Worm (Caenorhabditis elegans) whole organism, L1 larva: Measurements from ENCODE around the gene str-232.
A peak's percentile ranks its signal among the peaks of the same experiment; 100 is the strongest.

Experiments used
- C16A3.4 ChIP-seq: fragments of 150-350 bp; optimal IDR thresholded peaks from 2 replicates; lab custom pipeline; 2014; ENCODE audit warnings: missing biosample characterization, missing genetic modification characterization
- C34B4.2 ChIP-seq: sonication (generic microtip); optimal IDR thresholded peaks from 2 replicates; lab custom pipeline; 2017; ENCODE audit warnings: mild to moderate bottlenecking, missing genetic modification characterization, missing compliant biosample characterization
- F16B12.6 ChIP-seq: fragments of 150-350 bp; optimal IDR thresholded peaks from 2 replicates; lab custom pipeline; 2014; ENCODE audit warnings: missing biosample characterization, missing genetic modification characterization
- aha-1 ChIP-seq: fragments of 150-350 bp; optimal IDR thresholded peaks from 2 replicates; lab custom pipeline; 2014; ENCODE audit warnings: missing biosample characterization, missing genetic modification characterization
- ceh-8 ChIP-seq: fragments of 200-800 bp; sonication (Bioruptor generic); optimal IDR thresholded peaks from 2 replicates; lab custom pipeline; 2018; ENCODE audit warnings: mild to moderate bottlenecking, missing genetic modification characterization, moderate library complexity, missing compliant biosample characterization
- ceh-82 ChIP-seq, 3 experiments: fragments of 150-350 bp in 1 of 3; sonication (generic microtip) in 2 of 3; optimal IDR thresholded peaks; 2 replicates each; lab custom pipeline; 2014 to 2017; ENCODE audit warnings: missing biosample characterization in 3 of 3, missing genetic modification characterization in 3 of 3
- ceh-88 ChIP-seq: fragments of 200-800 bp; sonication (Bioruptor generic); IDR thresholded peaks from 2 replicates; pipeline ENCODE4 v1.3.6; 2022; ENCODE audit warnings: missing genetic modification characterization, missing compliant biosample characterization
- ceh-90 ChIP-seq: sonication (generic microtip); optimal IDR thresholded peaks from 2 replicates; lab custom pipeline; 2016; ENCODE audit warnings: missing genetic modification characterization, missing compliant biosample characterization
- dpl-1 ChIP-seq, 3 experiments: fragments of 150-350 bp in 2 of 3; sonication (generic microtip) in 1 of 3; optimal IDR thresholded peaks; 2 replicates each; lab custom pipeline; 2014 to 2017; ENCODE audit warnings: missing biosample characterization in 3 of 3, missing genetic modification characterization in 3 of 3, missing genetic modification reagents in 3 of 3
- dsc-1 ChIP-seq: sonication (generic microtip); optimal IDR thresholded peaks from 2 replicates; lab custom pipeline; 2016; ENCODE audit warnings: mild to moderate bottlenecking, missing genetic modification characterization, missing compliant biosample characterization
- efl-1 ChIP-seq, 4 experiments: fragments of 150-350 bp; optimal IDR thresholded peaks in 3 of 4; peaks in 1 of 4; 1 replicate in 1 of 4; 2 replicates in 3 of 4; lab custom pipeline; 2014; ENCODE audit warnings: missing biosample characterization in 2 of 4, missing genetic modification characterization in 2 of 4, missing genetic modification reagents in 2 of 4
- egl-13 ChIP-seq: sonication (generic microtip); optimal IDR thresholded peaks from 2 replicates; lab custom pipeline; 2016; ENCODE audit warnings: missing genotype, missing genetic modification reagents, missing genetic modification characterization, missing compliant biosample characterization
- elt-2 ChIP-seq: sonication (generic microtip); optimal IDR thresholded peaks from 2 replicates; lab custom pipeline; 2016; ENCODE audit warnings: missing genetic modification characterization, mild to moderate bottlenecking, inconsistent platforms, missing compliant biosample characterization, missing genetic modification reagents
- elt-3 ChIP-seq, 6 experiments: fragments of 150-350 bp in 1 of 6; sonication (generic microtip); optimal IDR thresholded peaks; 2 replicates each; lab custom pipeline; 2017 to 2018; ENCODE audit warnings: missing biosample characterization in 6 of 6, missing genetic modification characterization in 6 of 6, inconsistent platforms in 1 of 6
- fkh-10 ChIP-seq: sonication (generic microtip); optimal IDR thresholded peaks from 2 replicates; lab custom pipeline; 2017; ENCODE audit warnings: missing biosample characterization, missing genetic modification reagents, missing genetic modification characterization
- fkh-4 ChIP-seq: sonication (generic microtip); optimal IDR thresholded peaks from 2 replicates; lab custom pipeline; 2016; ENCODE audit warnings: missing compliant biosample characterization, missing genetic modification characterization, borderline replicate concordance
- hlh-17 ChIP-seq: fragments of 200-800 bp; sonication (Bioruptor generic); optimal IDR thresholded peaks from 2 replicates; lab custom pipeline; 2018; ENCODE audit warnings: missing genetic modification characterization, mild to moderate bottlenecking, missing compliant biosample characterization, moderate library complexity, borderline replicate concordance
- hpl-2 ChIP-seq: fragments of 150-350 bp; optimal IDR thresholded peaks from 2 replicates; lab custom pipeline; 2014; ENCODE audit warnings: missing biosample characterization, missing genetic modification reagents, missing genetic modification characterization
- irx-1 ChIP-seq: sonication (generic microtip); optimal IDR thresholded peaks from 2 replicates; lab custom pipeline; 2016; ENCODE audit warnings: missing genetic modification characterization, missing compliant biosample characterization
- jun-1 ChIP-seq: fragments of 150-350 bp; optimal IDR thresholded peaks from 2 replicates; lab custom pipeline; 2014; ENCODE audit warnings: missing biosample characterization, missing genetic modification reagents, missing genetic modification characterization
- lin-14 ChIP-seq: fragments of 200-800 bp; sonication (Bioruptor generic); optimal IDR thresholded peaks from 2 replicates; lab custom pipeline; 2018; ENCODE audit warnings: mild to moderate bottlenecking, missing genetic modification characterization, moderate library complexity, missing compliant biosample characterization
- lin-15B ChIP-seq: fragments of 150-350 bp; sonication (generic microtip); optimal IDR thresholded peaks from 3 replicates; lab custom pipeline; 2014; ENCODE audit warnings: missing biosample characterization, missing genetic modification characterization
- lin-35 ChIP-seq, 2 experiments: fragments of 150-350 bp; optimal IDR thresholded peaks; 2 replicates each; lab custom pipeline; 2014; ENCODE audit warnings: missing biosample characterization in 2 of 2, missing genetic modification characterization in 2 of 2, missing genetic modification reagents in 2 of 2
- lin-39 ChIP-seq: fragments of 150-350 bp; optimal IDR thresholded peaks from 2 replicates; lab custom pipeline; 2014; ENCODE audit warnings: missing biosample characterization, missing genetic modification reagents, missing genetic modification characterization
- lir-3 ChIP-seq: sonication (generic microtip); optimal IDR thresholded peaks from 2 replicates; lab custom pipeline; 2016; ENCODE audit warnings: mild to moderate bottlenecking, missing genetic modification characterization, moderate library complexity, missing compliant biosample characterization; ENCODE audit not compliant: poor library complexity
- mab-9 ChIP-seq: fragments of 200-800 bp; sonication (Bioruptor generic); IDR thresholded peaks from 2 replicates; pipeline ENCODE4 v1.3.6; 2022; ENCODE audit warnings: missing genetic modification reagents, missing genetic modification characterization, missing compliant biosample characterization
- mef-2 ChIP-seq: fragments of 150-350 bp; optimal IDR thresholded peaks from 2 replicates; lab custom pipeline; 2014; ENCODE audit warnings: missing biosample characterization, missing genetic modification characterization
- nhr-20 ChIP-seq: sonication (generic microtip); optimal IDR thresholded peaks from 2 replicates; lab custom pipeline; 2016; ENCODE audit warnings: mild to moderate bottlenecking, missing genetic modification characterization, missing compliant biosample characterization
- nhr-237 ChIP-seq: fragments of 150-350 bp; optimal IDR thresholded peaks from 2 replicates; lab custom pipeline; 2014; ENCODE audit warnings: missing biosample characterization, missing genetic modification characterization
- nhr-28 ChIP-seq: fragments of 150-350 bp; optimal IDR thresholded peaks from 2 replicates; lab custom pipeline; 2014; ENCODE audit warnings: missing biosample characterization, missing genetic modification characterization
- nhr-47 ChIP-seq: sonication (generic microtip); optimal IDR thresholded peaks from 2 replicates; lab custom pipeline; 2016; ENCODE audit warnings: mild to moderate bottlenecking, missing genetic modification characterization, moderate library complexity, missing compliant biosample characterization
- nhr-71 ChIP-seq: sonication (generic microtip); optimal IDR thresholded peaks from 2 replicates; lab custom pipeline; 2016; ENCODE audit warnings: mild to moderate bottlenecking, missing genetic modification characterization, moderate library complexity, missing compliant biosample characterization
- nhr-76 ChIP-seq: sonication (generic microtip); optimal IDR thresholded peaks from 2 replicates; lab custom pipeline; 2017; ENCODE audit warnings: missing biosample characterization, missing genetic modification characterization
- nhr-77 ChIP-seq: fragments of 150-350 bp; optimal IDR thresholded peaks from 2 replicates; lab custom pipeline; 2014; ENCODE audit warnings: missing biosample characterization, missing genetic modification characterization
- nhr-85 ChIP-seq: sonication (generic microtip); peaks from one replicate; lab custom pipeline; 2016; ENCODE audit warnings: missing genetic modification characterization, inconsistent platforms, missing compliant biosample characterization
- nhr-90 ChIP-seq: sonication (generic microtip); optimal IDR thresholded peaks from 2 replicates; lab custom pipeline; 2016; ENCODE audit warnings: mild to moderate bottlenecking, missing genetic modification characterization, missing compliant biosample characterization; ENCODE audit not compliant: poor library complexity
- pax-3 ChIP-seq: fragments of 200-800 bp; sonication (Bioruptor generic); optimal IDR thresholded peaks from 2 replicates; lab custom pipeline; 2018; ENCODE audit warnings: mild to moderate bottlenecking, missing genetic modification characterization, moderate library complexity, missing compliant biosample characterization
- snpc-4 ChIP-seq: fragments of 150-350 bp; optimal IDR thresholded peaks from 2 replicates; lab custom pipeline; 2014; ENCODE audit warnings: missing biosample characterization, missing genetic modification characterization
- sox-4 ChIP-seq: sonication (generic microtip); optimal IDR thresholded peaks from 2 replicates; lab custom pipeline; 2016; ENCODE audit warnings: missing genetic modification characterization, missing compliant biosample characterization
- sptf-1 ChIP-seq: fragments of 150-350 bp; optimal IDR thresholded peaks from 2 replicates; lab custom pipeline; 2014; ENCODE audit warnings: missing biosample characterization, missing genetic modification characterization
- tlp-1 ChIP-seq: fragments of 150-350 bp; optimal IDR thresholded peaks from 2 replicates; lab custom pipeline; 2014; ENCODE audit warnings: missing biosample characterization, missing genetic modification characterization
- unc-30 ChIP-seq: sonication (generic microtip); optimal IDR thresholded peaks from 2 replicates; lab custom pipeline; 2017; ENCODE audit warnings: missing biosample characterization, missing genetic modification characterization
- unc-86 ChIP-seq: sonication (generic microtip); optimal IDR thresholded peaks from 2 replicates; lab custom pipeline; 2016; ENCODE audit warnings: missing genetic modification characterization, missing compliant biosample characterization
- vab-15 ChIP-seq: sonication (generic microtip); optimal IDR thresholded peaks from 2 replicates; lab custom pipeline; 2017; ENCODE audit warnings: missing genotype, mild to moderate bottlenecking, missing genetic modification characterization, missing compliant biosample characterization
- xbp-1 ChIP-seq: sonication (generic microtip); optimal IDR thresholded peaks from 2 replicates; lab custom pipeline; 2016; ENCODE audit warnings: missing genetic modification characterization, missing compliant biosample characterization
- zag-1 ChIP-seq: fragments of 150-350 bp; optimal IDR thresholded peaks from 2 replicates; lab custom pipeline; 2014; ENCODE audit warnings: missing biosample characterization, missing genetic modification characterization
- ztf-11 ChIP-seq, 2 experiments: sonication (generic microtip); optimal IDR thresholded peaks; 2 replicates each; lab custom pipeline; 2016 to 2017; ENCODE audit warnings: missing genetic modification characterization in 2 of 2, missing biosample characterization in 1 of 2, missing compliant biosample characterization in 1 of 2

The str-232 gene

DNA sequence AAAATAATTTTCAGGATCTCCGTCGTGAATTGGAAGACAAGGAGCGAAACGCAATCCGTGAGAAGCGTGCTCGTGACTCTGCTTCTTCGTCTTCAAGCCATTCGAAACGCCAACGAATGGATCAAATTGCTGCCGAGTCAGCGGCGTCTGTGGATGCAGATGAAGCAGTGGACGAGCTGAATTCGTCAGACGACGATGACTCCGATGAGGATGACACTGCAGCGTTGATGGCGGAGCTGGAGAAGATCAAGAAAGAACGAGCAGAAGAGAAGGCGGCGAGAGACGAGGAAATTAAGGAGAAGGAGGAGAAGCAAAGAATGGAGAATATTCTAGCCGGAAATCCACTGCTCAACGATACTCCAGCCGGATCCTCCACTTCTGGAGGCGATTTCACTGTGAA is 8.0 kb upstream of the str-232 start:
- TF ChIP-seq aha-1 = no peak
- TF ChIP-seq tlp-1 = no peak
- no peak for TF ChIP-seq lir-3 (tag; lab: Kevin White, UChicago)
- TF ChIP-seq ceh-8 (GFP tag; lab: Kevin White, UChicago) = peak; percentile 5
- no peak for TF ChIP-seq nhr-90 (tag; lab: Kevin White, UChicago)

DNA sequence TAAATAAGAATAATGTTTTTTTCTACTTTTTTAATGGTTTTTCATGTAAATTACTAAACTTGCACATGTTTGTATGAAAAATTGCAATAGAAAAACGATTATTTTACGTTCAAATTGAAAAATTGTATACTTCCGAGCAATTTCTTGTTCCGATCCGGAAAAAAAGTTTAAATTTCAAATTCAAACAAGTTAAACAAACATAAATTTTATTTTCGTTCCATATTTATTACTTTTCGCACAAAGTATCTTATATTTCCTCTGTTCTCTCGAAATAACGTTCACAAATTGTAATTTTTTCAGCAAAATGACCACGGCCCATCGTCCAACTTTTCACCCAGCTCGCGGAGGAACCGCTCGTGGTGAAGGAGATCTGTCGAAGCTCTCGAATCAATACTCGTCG is 7.5 kb upstream of the str-232 start, which contains the start of gene cwc-15:
Gene cwc-15 (plus strand): TSS at position 301 of the 400 bp plus-strand sequence.
- TF ChIP-seq nhr-71 (tag; lab: Kevin White, UChicago) = no peak
- no peak for TF ChIP-seq lin-14 (GFP tag; lab: Kevin White, UChicago)
- no peak for TF ChIP-seq ztf-11 (tag; optimal IDR thresholded peaks at IDR 0.05; lab: Kevin White, UChicago)
- no peak for TF ChIP-seq lir-3 (tag; lab: Kevin White, UChicago)
- no peak for TF ChIP-seq lin-15B (tag; lab: Kevin White, UChicago)
- no peak for TF ChIP-seq nhr-77 (tag; lab: Kevin White, UChicago)
- TF ChIP-seq ceh-90 (tag; lab: Kevin White, UChicago) = no peak
- TF ChIP-seq hlh-17 (GFP tag; lab: Kevin White, UChicago) = no peak
- no peak for TF ChIP-seq elt-2 (tag; lab: Kevin White, UChicago)
- TF ChIP-seq ceh-82 (tag; optimal IDR thresholded peaks at IDR 0.05; lab: Kevin White, UChicago) = no peak

ce11 chrV:16022600-16022999 is 7.0 kb upstream of the str-232 start:
- TF ChIP-seq F16B12.6 (tag; lab: Kevin White, UChicago) = no peak
- TF ChIP-seq lin-39 (tag; lab: Kevin White, UChicago) = no peak
- peak; percentile 92 to 95 for TF ChIP-seq efl-1 (optimal IDR thresholded peaks at IDR 0.05; lab: Kevin White, UChicago)
- peak; percentile 92 to 99 for TF ChIP-seq efl-1 (GFP tag; optimal IDR thresholded peaks at IDR 0.05 in 1 of 2; lab: Kevin White, UChicago)
- TF ChIP-seq sptf-1 (tag; lab: Kevin White, UChicago) = no peak
- no peak for TF ChIP-seq tlp-1
- TF ChIP-seq xbp-1 (tag; lab: Kevin White, UChicago) = peak; percentile 55
- TF ChIP-seq hpl-2 (GFP tag; lab: Kevin White, UChicago) = no peak
- no peak for TF ChIP-seq fkh-10
- TF ChIP-seq nhr-47 = peak; percentile 73
- TF ChIP-seq nhr-85 = peak; percentile 76
- TF ChIP-seq ceh-88 (GFP tag; lab: Robert Waterston, UW) = no peak
- peak; percentile 82 to 91 (median 88) for TF ChIP-seq dpl-1 (GFP tag; optimal IDR thresholded peaks at IDR 0.05; lab: Kevin White, UChicago)
- no peak for TF ChIP-seq nhr-28
- TF ChIP-seq elt-3 (tag; optimal IDR thresholded peaks at IDR 0.05; lab: Kevin White, UChicago) = no peak
- TF ChIP-seq ztf-11 (tag; optimal IDR thresholded peaks at IDR 0.05; lab: Kevin White, UChicago) = peak in 1 of 2 experiments; percentile 82
- TF ChIP-seq fkh-4 (tag; lab: Kevin White, UChicago) = peak; percentile 60
- TF ChIP-seq nhr-20 (tag; lab: Kevin White, UChicago) = peak; percentile 56
- peak; percentile 1 for TF ChIP-seq C16A3.4 (tag; lab: Kevin White, UChicago)
- no peak for TF ChIP-seq nhr-237 (tag; lab: Kevin White, UChicago)
- peak; percentile 72 for TF ChIP-seq irx-1 (tag; lab: Kevin White, UChicago)
- TF ChIP-seq snpc-4 = peak; percentile 68
- peak; percentile 91 to 95 for TF ChIP-seq lin-35 (GFP tag; optimal IDR thresholded peaks at IDR 0.05; lab: Kevin White, UChicago)
- TF ChIP-seq zag-1 (tag; lab: Kevin White, UChicago) = no peak
- peak; percentile 15 to 52 (median 36) for TF ChIP-seq ceh-82 (tag; optimal IDR thresholded peaks at IDR 0.05; lab: Kevin White, UChicago)
- peak; percentile 40 for TF ChIP-seq pax-3
- no peak for TF ChIP-seq mef-2 (tag; lab: Kevin White, UChicago)
- TF ChIP-seq jun-1 = no peak
- TF ChIP-seq nhr-90 (tag; lab: Kevin White, UChicago) = peak; percentile 75
- no peak for TF ChIP-seq C34B4.2 (tag; lab: Kevin White, UChicago)
- no peak for TF ChIP-seq egl-13
- TF ChIP-seq unc-30 = no peak
- TF ChIP-seq vab-15 (tag; lab: Kevin White, UChicago) = no peak
- no peak for TF ChIP-seq nhr-76
- TF ChIP-seq unc-86 = no peak
- TF ChIP-seq lir-3 (tag; lab: Kevin White, UChicago) = peak; percentile 84
- peak; percentile 51 for TF ChIP-seq sox-4 (tag; lab: Kevin White, UChicago)
- no peak for TF ChIP-seq nhr-77 (tag; lab: Kevin White, UChicago)
- peak; percentile 87 for TF ChIP-seq ceh-90 (tag; lab: Kevin White, UChicago)
- peak; percentile 52 for TF ChIP-seq dsc-1
- TF ChIP-seq mab-9 (GFP tag; lab: Robert Waterston, UW) = no peak
